Fruit fly (Drosophila melanogaster) whole organism, embryonic: Measurements from ENCODE around the gene Ugt35D1.

Experiments
- Awh ChIP-seq: fragments of 200-800 bp; sonication (Bioruptor generic); IDR thresholded peaks from 2 replicates; pipeline ENCODE4, ENCODE4 v1.3.6; 2022; ENCODE audit warnings: missing biosample characterization, missing genetic modification characterization
- CG10209 ChIP-seq: fragments of 200-800 bp; sonication (Bioruptor generic); optimal IDR thresholded peaks from 3 replicates; lab custom pipeline; 2017; ENCODE audit warnings: missing biosample characterization, mild to moderate bottlenecking, missing genetic modification characterization, missing genetic modification reagents
- CG10979 ChIP-seq: fragments of 200-800 bp; sonication (Bioruptor generic); optimal IDR thresholded peaks from 2 replicates; lab custom pipeline; 2018; ENCODE audit warnings: missing biosample characterization, mild to moderate bottlenecking, missing genetic modification characterization, moderate library complexity
- CG11093 ChIP-seq: fragments of 200-800 bp; sonication (Bioruptor generic); IDR thresholded peaks from 3 replicates; pipeline ENCODE4 v1.3.6; 2022; ENCODE audit warnings: missing biosample characterization, missing genetic modification characterization
- CG11695 ChIP-seq: fragments of 200-800 bp; sonication (Bioruptor generic); IDR thresholded peaks from 3 replicates; pipeline ENCODE4 v1.3.6; 2022; ENCODE audit warnings: missing biosample characterization, missing genetic modification characterization
- CG12104 ChIP-seq: fragments of 200-800 bp; sonication (Bioruptor generic); optimal IDR thresholded peaks from 3 replicates; lab custom pipeline; 2016; ENCODE audit warnings: missing biosample characterization, missing genetic modification characterization
- CG14860 ChIP-seq: fragments of 200-800 bp; sonication (Bioruptor generic); IDR thresholded peaks from 3 replicates; pipeline ENCODE4 v1.3.6; 2022; ENCODE audit warnings: missing biosample characterization, missing genetic modification characterization; ENCODE audit not compliant: partially characterized antibody
- CG14965 ChIP-seq: fragments of 200-800 bp; sonication (Bioruptor generic); optimal IDR thresholded peaks from 2 replicates; lab custom pipeline; 2016; ENCODE audit warnings: missing biosample characterization, missing genetic modification characterization, borderline replicate concordance
- CG15696 ChIP-seq: fragments of 200-800 bp; sonication (Bioruptor generic); optimal IDR thresholded peaks from 2 replicates; lab custom pipeline; 2019; ENCODE audit warnings: missing biosample characterization, mild to moderate bottlenecking, missing genetic modification characterization, moderate library complexity
- CG17359 ChIP-seq: fragments of 200-800 bp; sonication (Bioruptor generic); optimal IDR thresholded peaks from 3 replicates; lab custom pipeline; 2018; ENCODE audit warnings: missing biosample characterization, mild to moderate bottlenecking, missing genetic modification characterization, moderate library complexity
- CG3065 ChIP-seq: fragments of 200-800 bp; sonication (Bioruptor generic); optimal IDR thresholded peaks from 2 replicates; lab custom pipeline; 2016; ENCODE audit warnings: missing biosample characterization, missing genetic modification characterization
- CG33557 ChIP-seq: fragments of 200-800 bp; sonication (Bioruptor generic); optimal IDR thresholded peaks from 2 replicates; lab custom pipeline; 2019; ENCODE audit warnings: missing biosample characterization, mild to moderate bottlenecking, missing genetic modification characterization, moderate library complexity
- CG4328 ChIP-seq: fragments of 200-800 bp; sonication (Bioruptor generic); optimal IDR thresholded peaks from 3 replicates; lab custom pipeline; 2017; ENCODE audit warnings: missing biosample characterization, missing genetic modification reagents, missing genetic modification characterization
- CG4820 ChIP-seq: fragments of 200-800 bp; sonication (Bioruptor generic); optimal IDR thresholded peaks from 3 replicates; lab custom pipeline; 2016; ENCODE audit warnings: missing biosample characterization, missing genetic modification characterization
- CG5953 ChIP-seq: fragments of 200-800 bp; sonication (Bioruptor generic); IDR thresholded peaks from 2 replicates; pipeline ENCODE4 v1.3.6; 2022; ENCODE audit warnings: missing biosample characterization, missing genetic modification characterization
- CG6854 ChIP-seq: fragments of 200-800 bp; sonication (Bioruptor generic); optimal IDR thresholded peaks from 3 replicates; lab custom pipeline; 2017; ENCODE audit warnings: missing biosample characterization, mild to moderate bottlenecking, missing genetic modification characterization
- CG8944 ChIP-seq: fragments of 200-800 bp; sonication (Bioruptor generic); optimal IDR thresholded peaks from 3 replicates; lab custom pipeline; 2016; ENCODE audit warnings: missing biosample characterization, missing genetic modification characterization
- CG9727 ChIP-seq: fragments of 200-800 bp; sonication (Bioruptor generic); optimal IDR thresholded peaks from 3 replicates; lab custom pipeline; 2017; ENCODE audit warnings: missing biosample characterization, mild to moderate bottlenecking, missing genetic modification characterization
- Dek ChIP-seq: fragments of 200-800 bp; sonication (Bioruptor generic); optimal IDR thresholded peaks from 3 replicates; lab custom pipeline; 2019; ENCODE audit warnings: missing biosample characterization, mild to moderate bottlenecking, missing genetic modification characterization, moderate library complexity
- Doc3 ChIP-seq: fragments of 200-800 bp; sonication (Bioruptor generic); IDR thresholded peaks from 3 replicates; pipeline ENCODE4 v1.3.6; 2022; ENCODE audit warnings: missing biosample characterization, missing genetic modification characterization; ENCODE audit not compliant: partially characterized antibody
- E2f2 ChIP-seq: fragments of 200-800 bp; sonication (Bioruptor generic); IDR thresholded peaks from 2 replicates; pipeline ENCODE4 v1.3.6; 2022; ENCODE audit warnings: missing biosample characterization, missing genetic modification characterization
- Ets97D ChIP-seq: fragments of 200-800 bp; sonication (Bioruptor generic); optimal IDR thresholded peaks from 3 replicates; lab custom pipeline; 2016; ENCODE audit warnings: missing biosample characterization, missing genetic modification characterization
- Fer2 ChIP-seq: fragments of 200-800 bp; sonication (Bioruptor generic); optimal IDR thresholded peaks from 2 replicates; lab custom pipeline; 2018; ENCODE audit warnings: missing biosample characterization, mild to moderate bottlenecking, missing genetic modification characterization, moderate library complexity
- HLH4C ChIP-seq: fragments of 200-800 bp; sonication (Bioruptor generic); IDR thresholded peaks from 3 replicates; pipeline ENCODE4 v1.3.6; 2022; ENCODE audit warnings: missing biosample characterization, missing genetic modification characterization; ENCODE audit not compliant: partially characterized antibody
- Hr51 ChIP-seq, 2 experiments: fragments of 200-800 bp; sonication (Bioruptor generic); optimal IDR thresholded peaks; 2 replicates in 1 of 2; 3 replicates in 1 of 2; lab custom pipeline; 2016 to 2018; ENCODE audit warnings: missing biosample characterization in 2 of 2, missing genetic modification characterization in 2 of 2, mild to moderate bottlenecking in 1 of 2, moderate library complexity in 1 of 2
- MTF-1 ChIP-seq: fragments of 200-800 bp; sonication (Bioruptor generic); optimal IDR thresholded peaks from 2 replicates; lab custom pipeline; 2018; ENCODE audit warnings: missing biosample characterization, mild to moderate bottlenecking, missing genetic modification characterization, borderline replicate concordance
- Nf-YA ChIP-seq: fragments of 200-800 bp; sonication (Bioruptor generic); IDR thresholded peaks from 2 replicates; pipeline ENCODE4 v1.3.6; 2022; ENCODE audit warnings: missing biosample characterization, missing genetic modification characterization
- Rfx ChIP-seq: fragments of 200-800 bp; sonication (Bioruptor generic); IDR thresholded peaks from 2 replicates; pipeline ENCODE4 v1.3.6; 2022; ENCODE audit warnings: missing biosample characterization, missing genetic modification characterization
- Side ChIP-seq: fragments of 200-800 bp; sonication (Bioruptor generic); optimal IDR thresholded peaks from 2 replicates; lab custom pipeline; 2016; ENCODE audit warnings: missing biosample characterization, missing genetic modification characterization
- da ChIP-seq: fragments of 200-800 bp; sonication (Bioruptor generic); optimal IDR thresholded peaks from 2 replicates; lab custom pipeline; 2016; ENCODE audit warnings: missing biosample characterization, missing genetic modification characterization
- en ChIP-seq: fragments of 200-800 bp; sonication (Bioruptor generic); optimal IDR thresholded peaks from 2 replicates; lab custom pipeline; 2016; ENCODE audit warnings: missing biosample characterization, missing genetic modification characterization
- ewg ChIP-seq: fragments of 200-800 bp; sonication (Bioruptor generic); optimal IDR thresholded peaks from 3 replicates; lab custom pipeline; 2017; ENCODE audit warnings: mild to moderate bottlenecking, missing biosample characterization, missing genetic modification reagents, missing genetic modification characterization
- fd102C ChIP-seq: fragments of 200-800 bp; sonication (Bioruptor generic); optimal IDR thresholded peaks from 2 replicates; lab custom pipeline; 2018; ENCODE audit warnings: missing biosample characterization, mild to moderate bottlenecking, missing genetic modification characterization, moderate library complexity
- hbn ChIP-seq: fragments of 200-800 bp; sonication (Bioruptor generic); IDR thresholded peaks from 2 replicates; pipeline ENCODE4 v1.3.6; 2022; ENCODE audit warnings: missing biosample characterization, missing genetic modification characterization; ENCODE audit not compliant: partially characterized antibody
- nerfin-2 ChIP-seq: fragments of 200-800 bp; sonication (Bioruptor generic); IDR thresholded peaks from 2 replicates; pipeline ENCODE4 v1.3.6; 2022; ENCODE audit warnings: missing biosample characterization, missing genetic modification characterization; ENCODE audit not compliant: partially characterized antibody
- pan ChIP-seq, 4 experiments: fragments of >200 bp in 3 of 4; fragments of 200-800 bp in 1 of 4; sonication (Bioruptor generic) in 1 of 4; optimal IDR thresholded peaks in 3 of 4; IDR thresholded peaks in 1 of 4; 2 replicates each; pipeline versions ENCODE4 v1.3.6 to Lab custom; 2017 to 2022; ENCODE audit warnings: missing biosample characterization in 2 of 4, missing genetic modification characterization in 2 of 4, mixed read lengths in 1 of 4
- prd ChIP-seq, 3 experiments: fragments of >200 bp in 2 of 3; fragments of 200-800 bp in 1 of 3; sonication (Bioruptor generic) in 1 of 3; optimal IDR thresholded peaks in 2 of 3; IDR thresholded peaks in 1 of 3; 2 replicates in 2 of 3; 3 replicates in 1 of 3; pipeline versions ENCODE4 v1.3.6 to Lab custom; 2017 to 2022; ENCODE audit warnings: missing biosample characterization in 1 of 3, missing genetic modification characterization in 1 of 3
- pzg ChIP-seq: fragments of 200-800 bp; sonication (Bioruptor generic); optimal IDR thresholded peaks from 3 replicates; lab custom pipeline; 2018; ENCODE audit warnings: missing biosample characterization, mild to moderate bottlenecking, missing genetic modification characterization, moderate library complexity
- sob ChIP-seq: fragments of 200-800 bp; sonication (Bioruptor generic); IDR thresholded peaks from 2 replicates; pipeline ENCODE4 v1.3.6; 2022; ENCODE audit warnings: missing biosample characterization, missing genetic modification characterization
- tio ChIP-seq: fragments of 200-800 bp; sonication (Bioruptor generic); optimal IDR thresholded peaks from 2 replicates; lab custom pipeline; 2017; ENCODE audit warnings: missing biosample characterization, missing genetic modification characterization, inconsistent platforms
- tna ChIP-seq: fragments of 200-800 bp; sonication (Bioruptor generic); IDR thresholded peaks from 2 replicates; pipeline ENCODE4 v1.3.6; 2022; ENCODE audit warnings: missing biosample characterization, missing genetic modification characterization; ENCODE audit not compliant: partially characterized antibody
- trem ChIP-seq: fragments of 200-800 bp; optimal IDR thresholded peaks from 3 replicates; lab custom pipeline; 2019; ENCODE audit warnings: missing biosample characterization, mild to moderate bottlenecking, missing genetic modification characterization, moderate library complexity
- tup ChIP-seq: fragments of 200-800 bp; sonication (Bioruptor generic); optimal IDR thresholded peaks from 2 replicates; lab custom pipeline; 2016; ENCODE audit warnings: missing biosample characterization, mild to moderate bottlenecking, missing genetic modification characterization, moderate library complexity
- unc-4 ChIP-seq: fragments of 200-800 bp; sonication (Bioruptor generic); IDR thresholded peaks from 2 replicates; pipeline ENCODE4 v1.3.6; 2022; ENCODE audit warnings: missing biosample characterization, missing genetic modification characterization; ENCODE audit not compliant: partially characterized antibody
- vnd ChIP-seq: fragments of 200-800 bp; sonication (Bioruptor generic); IDR thresholded peaks from 3 replicates; pipeline ENCODE4 v1.3.6; 2022; ENCODE audit warnings: missing biosample characterization, missing genetic modification characterization; ENCODE audit not compliant: partially characterized antibody
- wek ChIP-seq: fragments of 200-800 bp; sonication (Bioruptor generic); optimal IDR thresholded peaks from 3 replicates; lab custom pipeline; 2018; ENCODE audit warnings: missing biosample characterization, mild to moderate bottlenecking, missing genetic modification characterization, moderate library complexity

Gene Ugt35D1

dm6 chr3R:31395222-31395831, at the start of gene Ugt35D1, which contains the start of gene Gcn2 (continued):
- TF ChIP-seq Side, result peak; percentile 57
- TF ChIP-seq Hr51 (GFP tag; optimal IDR thresholded peaks at IDR 0.05; lab: Kevin White, UChicago), result peak in 1 of 2 experiments; percentile 10
- TF ChIP-seq CG14860 (GFP tag; lab: Robert Waterston, UW), result peak; percentile 53; the same call in 2 of the 3 replicates
- TF ChIP-seq pan (optimal IDR thresholded peaks at IDR 0.05; lab: Kevin White, UChicago), result no peak
- TF ChIP-seq pan (GFP tag; optimal IDR thresholded peaks at IDR 0.05 in 1 of 2, IDR thresholded peaks at IDR 0.05 in 1 of 2), result peak in 1 of 2 experiments; percentile 55
- no peak for TF ChIP-seq tna
- peak; percentile 92 for TF ChIP-seq E2f2 (GFP tag; lab: Robert Waterston, UW)
- peak; percentile 60 for TF ChIP-seq Nf-YA (GFP tag; lab: Robert Waterston, UW)
- TF ChIP-seq pzg (GFP tag; lab: Kevin White, UChicago), result peak; percentile 37
- peak; percentile 22 for TF ChIP-seq tup (GFP tag; lab: Kevin White, UChicago)
- no peak for TF ChIP-seq Fer2 (tag; lab: Kevin White, UChicago)
- TF ChIP-seq CG11093 (GFP tag; lab: Robert Waterston, UW), result peak; percentile 37; the same call in 1 of the 3 replicates
- TF ChIP-seq CG12104, result peak; percentile 53
- no peak for TF ChIP-seq ewg (GFP tag; lab: Kevin White, UChicago)
- TF ChIP-seq CG10979, result peak; percentile 18
- TF ChIP-seq CG6854 (GFP tag; lab: Kevin White, UChicago), result no peak
- TF ChIP-seq CG17359 (tag; lab: Kevin White, UChicago), result peak; percentile 77
- no peak for TF ChIP-seq CG3065 (GFP tag; lab: Kevin White, UChicago)
- peak; percentile 52 for TF ChIP-seq CG10209
- TF ChIP-seq unc-4 (GFP tag; lab: Robert Waterston, UW), result peak; percentile 68
- no peak for TF ChIP-seq CG5953
- no peak for TF ChIP-seq prd (optimal IDR thresholded peaks at IDR 0.05; lab: Kevin White, UChicago)
- peak; percentile 58 for TF ChIP-seq prd (GFP tag; IDR thresholded peaks at IDR 0.05; lab: Robert Waterston, UW)
- 0 out of 2 replicates have a peak, but pooled peaks have one; percentile 35 for TF ChIP-seq nerfin-2
- no peak for TF ChIP-seq Dek (tag; lab: Kevin White, UChicago)
- TF ChIP-seq CG4820 (GFP tag; lab: Kevin White, UChicago), result peak; percentile 25
- peak; percentile 23; the same call in 1 of the 2 replicates for TF ChIP-seq sob
- TF ChIP-seq da (GFP tag; lab: Kevin White, UChicago), result no peak
- peak; percentile 63 for TF ChIP-seq fd102C (GFP tag; lab: Kevin White, UChicago)
- peak; percentile 40 for TF ChIP-seq CG4328 (GFP tag; lab: Kevin White, UChicago)
- TF ChIP-seq CG11695 (GFP tag; lab: Robert Waterston, UW), result peak; percentile 54; the same call in 1 of the 3 replicates
- TF ChIP-seq CG8944, result peak; percentile 6
- peak; percentile 83 for TF ChIP-seq CG15696 (tag; lab: Kevin White, UChicago)
- peak; percentile 72 for TF ChIP-seq Doc3 (GFP tag; lab: Robert Waterston, UW)
- peak; percentile 77 for TF ChIP-seq CG9727 (GFP tag; lab: Kevin White, UChicago)
- peak; percentile 75 for TF ChIP-seq CG33557
- TF ChIP-seq trem (tag; lab: Kevin White, UChicago), result peak; percentile 24
- peak; percentile 42; the same call in 1 of the 2 replicates for TF ChIP-seq Rfx (GFP tag; lab: Robert Waterston, UW)
- TF ChIP-seq vnd, result peak; percentile 50; the same call in 2 of the 3 replicates
- peak; percentile 12 for TF ChIP-seq CG14965 (GFP tag; lab: Kevin White, UChicago)
- TF ChIP-seq wek (GFP tag; lab: Kevin White, UChicago), result peak; percentile 57
- TF ChIP-seq MTF-1 (GFP tag; lab: Kevin White, UChicago), result peak; percentile 82
- peak; percentile 53; the same call in 2 of the 3 replicates for TF ChIP-seq HLH4C
- TF ChIP-seq hbn (GFP tag; lab: Robert Waterston, UW), result peak; percentile 57
- peak; percentile 86 for TF ChIP-seq Awh
- TF ChIP-seq tio (GFP tag; lab: Kevin White, UChicago), result no peak
- peak; percentile 11 for TF ChIP-seq en (GFP tag; lab: Kevin White, UChicago)
- peak; percentile 50 for TF ChIP-seq Ets97D (GFP tag; lab: Kevin White, UChicago)
